Fruit fly (Drosophila melanogaster) whole organism, embryonic: ENCODE measurements around the gene CG31100.
A peak's percentile ranks its signal among the peaks of the same experiment; 100 is the strongest.

Experiments
- Abd-B ChIP-seq: fragments of 200-800 bp; sonication (Bioruptor generic); optimal IDR thresholded peaks from 2 replicates; lab custom pipeline; 2018; ENCODE audit warnings: missing biosample characterization, mild to moderate bottlenecking, missing genetic modification characterization, moderate library complexity
- Asciz ChIP-seq: fragments of 200-800 bp; sonication (Bioruptor generic); optimal IDR thresholded peaks from 2 replicates; lab custom pipeline; 2017; ENCODE audit warnings: missing biosample characterization, mild to moderate bottlenecking, missing genetic modification characterization, missing genetic modification reagents
- B-H1 ChIP-seq: fragments of 200-800 bp; sonication (Bioruptor generic); IDR thresholded peaks from 3 replicates; pipeline ENCODE4 v1.3.6; 2022; ENCODE audit warnings: missing biosample characterization, missing genetic modification characterization
- CG11398 ChIP-seq: fragments of 200-800 bp; sonication (Bioruptor generic); optimal IDR thresholded peaks from 2 replicates; lab custom pipeline; 2016; ENCODE audit warnings: missing biosample characterization, missing genetic modification characterization
- CG13287 ChIP-seq: fragments of 200-800 bp; sonication (Bioruptor generic); IDR thresholded peaks from 2 replicates; pipeline ENCODE4 v1.3.6; 2022; ENCODE audit warnings: missing biosample characterization, missing genetic modification characterization; ENCODE audit not compliant: partially characterized antibody
- CG15479 ChIP-seq: fragments of 200-800 bp; sonication (Bioruptor generic); optimal IDR thresholded peaks from 3 replicates; lab custom pipeline; 2019; ENCODE audit warnings: missing biosample characterization, mild to moderate bottlenecking, missing genetic modification characterization, moderate library complexity
- CG17612 ChIP-seq: fragments of 200-800 bp; sonication (Bioruptor generic); IDR thresholded peaks from 2 replicates; pipeline ENCODE4 v1.3.6; 2022; ENCODE audit warnings: missing biosample characterization, missing genetic modification characterization
- CG18262 ChIP-seq: fragments of 200-800 bp; optimal IDR thresholded peaks from 3 replicates; lab custom pipeline; 2019; ENCODE audit warnings: missing biosample characterization, mild to moderate bottlenecking, missing genetic modification characterization, moderate library complexity
- CG2120 ChIP-seq: fragments of 200-800 bp; sonication (Bioruptor generic); optimal IDR thresholded peaks from 3 replicates; lab custom pipeline; 2016; ENCODE audit warnings: missing biosample characterization, missing genetic modification characterization
- CG2199 ChIP-seq: fragments of 200-800 bp; sonication (Bioruptor generic); IDR thresholded peaks from 3 replicates; pipeline ENCODE4 v1.3.6; 2022; ENCODE audit warnings: missing biosample characterization, missing genetic modification characterization
- CG31365 ChIP-seq: fragments of 200-800 bp; sonication (Bioruptor generic); optimal IDR thresholded peaks from 2 replicates; lab custom pipeline; 2018; ENCODE audit warnings: missing biosample characterization, mild to moderate bottlenecking, missing genetic modification characterization
- CG4360 ChIP-seq: fragments of 200-800 bp; sonication (Bioruptor generic); IDR thresholded peaks from 2 replicates; pipeline ENCODE4 v1.3.6; 2022; ENCODE audit warnings: missing biosample characterization, missing genetic modification characterization
- CG4424 ChIP-seq: fragments of 200-800 bp; sonication (Bioruptor generic); optimal IDR thresholded peaks from 3 replicates; lab custom pipeline; 2016; ENCODE audit warnings: missing biosample characterization, missing genetic modification characterization
- CG4707 ChIP-seq: fragments of 200-800 bp; sonication (Bioruptor generic); optimal IDR thresholded peaks from 2 replicates; lab custom pipeline; 2018; ENCODE audit warnings: missing biosample characterization, mild to moderate bottlenecking, missing genetic modification characterization, moderate library complexity
- CG6272 ChIP-seq: fragments of 200-800 bp; sonication (Bioruptor generic); IDR thresholded peaks from 2 replicates; pipeline ENCODE4 v1.3.6; 2022; ENCODE audit warnings: missing biosample characterization, missing genetic modification characterization
- CG7928 ChIP-seq: fragments of 200-800 bp; sonication (Bioruptor generic); optimal IDR thresholded peaks from 2 replicates; lab custom pipeline; 2017; ENCODE audit warnings: missing biosample characterization, mild to moderate bottlenecking, missing genetic modification characterization
- CG8478 ChIP-seq: fragments of >200 bp; optimal IDR thresholded peaks from 2 replicates; lab custom pipeline; 2018
- CG8765 ChIP-seq: fragments of 200-800 bp; sonication (Bioruptor generic); IDR thresholded peaks from 2 replicates; pipeline ENCODE4 v1.3.6; 2022; ENCODE audit warnings: missing biosample characterization, missing genetic modification characterization
- CG8944 ChIP-seq: fragments of 200-800 bp; sonication (Bioruptor generic); optimal IDR thresholded peaks from 3 replicates; lab custom pipeline; 2016; ENCODE audit warnings: missing biosample characterization, missing genetic modification characterization
- CG9797 ChIP-seq: fragments of 200-800 bp; sonication (Bioruptor generic); optimal IDR thresholded peaks from 3 replicates; lab custom pipeline; 2018; ENCODE audit warnings: missing biosample characterization, mild to moderate bottlenecking, missing genetic modification characterization
- CG9817 ChIP-seq: fragments of 200-800 bp; sonication (Bioruptor generic); optimal IDR thresholded peaks from 2 replicates; lab custom pipeline; 2018; ENCODE audit warnings: missing biosample characterization, mild to moderate bottlenecking, missing genetic modification characterization, moderate library complexity
- CG9932 ChIP-seq: fragments of 200-800 bp; sonication (Bioruptor generic); IDR thresholded peaks from 2 replicates; pipeline ENCODE4 v1.3.6; 2022; ENCODE audit warnings: missing biosample characterization, missing genetic modification characterization
- CHES-1-like ChIP-seq: fragments of 200-800 bp; sonication (Bioruptor generic); optimal IDR thresholded peaks from 2 replicates; lab custom pipeline; 2016; ENCODE audit warnings: missing biosample characterization, missing genetic modification characterization
- Dbx ChIP-seq: fragments of 200-800 bp; sonication (Bioruptor generic); IDR thresholded peaks from 3 replicates; pipeline ENCODE4 v1.3.6; 2022; ENCODE audit warnings: missing biosample characterization, missing genetic modification characterization
- Dp ChIP-seq: fragments of 200-800 bp; sonication (Bioruptor generic); optimal IDR thresholded peaks from 2 replicates; lab custom pipeline; 2018; ENCODE audit warnings: missing biosample characterization, mild to moderate bottlenecking, missing genetic modification characterization, moderate library complexity
- Drgx ChIP-seq: fragments of 200-800 bp; sonication (Bioruptor generic); IDR thresholded peaks from 2 replicates; pipeline ENCODE4 v1.3.6; 2022; ENCODE audit warnings: missing biosample characterization, missing genetic modification characterization
- Gug ChIP-seq: fragments of 200-800 bp; sonication (Bioruptor generic); IDR thresholded peaks from 4 replicates; pipeline ENCODE4 v1.3.6; 2022; ENCODE audit warnings: missing biosample characterization, missing genetic modification characterization
- Hey ChIP-seq: fragments of 200-800 bp; sonication (Bioruptor generic); optimal IDR thresholded peaks from 3 replicates; lab custom pipeline; 2018; ENCODE audit warnings: missing biosample characterization, mild to moderate bottlenecking, missing genetic modification characterization
- HmgZ ChIP-seq: fragments of 200-800 bp; sonication (Bioruptor generic); optimal IDR thresholded peaks from 2 replicates; lab custom pipeline; 2018; ENCODE audit warnings: missing biosample characterization, mild to moderate bottlenecking, missing genetic modification characterization
- Hr39 ChIP-seq: fragments of >200 bp; optimal IDR thresholded peaks from 2 replicates; lab custom pipeline; 2017
- Meics ChIP-seq: fragments of 200-800 bp; sonication (Bioruptor generic); optimal IDR thresholded peaks from 2 replicates; lab custom pipeline; 2017; ENCODE audit warnings: missing biosample characterization, mild to moderate bottlenecking, missing genetic modification characterization
- NFAT ChIP-seq: fragments of 200-800 bp; sonication (Bioruptor generic); IDR thresholded peaks from 2 replicates; pipeline ENCODE4 v1.3.6; 2022; ENCODE audit warnings: missing biosample characterization, missing genetic modification characterization
- Nf-YA ChIP-seq: fragments of 200-800 bp; sonication (Bioruptor generic); IDR thresholded peaks from 2 replicates; pipeline ENCODE4 v1.3.6; 2022; ENCODE audit warnings: missing biosample characterization, missing genetic modification characterization
- Nf-YC ChIP-seq: fragments of 200-800 bp; optimal IDR thresholded peaks from 3 replicates; lab custom pipeline; 2019; ENCODE audit warnings: missing biosample characterization, mild to moderate bottlenecking, missing genetic modification characterization, moderate library complexity
- Trl ChIP-seq, 3 experiments: fragments of >200 bp in 2 of 3; fragments of 200-800 bp in 1 of 3; sonication (Bioruptor generic) in 1 of 3; optimal IDR thresholded peaks; 2 replicates in 1 of 3; 3 replicates in 2 of 3; lab custom pipeline; 2016 to 2017; ENCODE audit warnings: missing biosample characterization in 1 of 3, missing genetic modification characterization in 1 of 3
- br ChIP-seq: fragments of >200 bp; optimal IDR thresholded peaks from 2 replicates; lab custom pipeline; 2017
- caup ChIP-seq: fragments of 200-800 bp; sonication (Bioruptor generic); optimal IDR thresholded peaks from 3 replicates; lab custom pipeline; 2017; ENCODE audit warnings: missing biosample characterization, mild to moderate bottlenecking, missing genetic modification characterization, moderate library complexity; ENCODE audit not compliant: severe bottlenecking
- chm ChIP-seq: fragments of 200-800 bp; sonication (Bioruptor generic); IDR thresholded peaks from 2 replicates; pipeline ENCODE4 v1.3.6; 2022; ENCODE audit warnings: missing biosample characterization, missing genetic modification characterization
- chn ChIP-seq: fragments of 200-800 bp; sonication (Bioruptor generic); optimal IDR thresholded peaks from 2 replicates; lab custom pipeline; 2016; ENCODE audit warnings: missing biosample characterization, missing genetic modification characterization
- crol ChIP-seq: fragments of 200-800 bp; sonication (Bioruptor generic); IDR thresholded peaks from 2 replicates; pipeline ENCODE4 v1.3.6; 2022; ENCODE audit warnings: missing biosample characterization, missing genetic modification characterization
- dmrt99B ChIP-seq: fragments of 200-800 bp; sonication (Bioruptor generic); optimal IDR thresholded peaks from 2 replicates; lab custom pipeline; 2018; ENCODE audit warnings: missing biosample characterization, mild to moderate bottlenecking, missing genetic modification characterization, moderate library complexity
- fu2 ChIP-seq: fragments of 200-800 bp; sonication (Bioruptor generic); optimal IDR thresholded peaks from 2 replicates; lab custom pipeline; 2016; ENCODE audit warnings: missing biosample characterization, missing genetic modification characterization
- jumu ChIP-seq: fragments of 200-800 bp; sonication (Bioruptor generic); optimal IDR thresholded peaks from 3 replicates; lab custom pipeline; 2016; ENCODE audit warnings: missing biosample characterization, missing genetic modification characterization
- ken ChIP-seq: fragments of 200-800 bp; sonication (Bioruptor generic); IDR thresholded peaks from 3 replicates; pipeline ENCODE4 v1.3.6; 2022; ENCODE audit warnings: missing biosample characterization, missing genetic modification characterization
- lbe ChIP-seq: fragments of 200-800 bp; sonication (Bioruptor generic); optimal IDR thresholded peaks from 2 replicates; lab custom pipeline; 2016; ENCODE audit warnings: missing biosample characterization, mild to moderate bottlenecking, missing genetic modification characterization
- luna ChIP-seq: fragments of 200-800 bp; sonication (Bioruptor generic); optimal IDR thresholded peaks from 2 replicates; lab custom pipeline; 2016; ENCODE audit warnings: missing biosample characterization, missing genetic modification characterization
- mirr ChIP-seq: fragments of 200-800 bp; sonication (Bioruptor generic); optimal IDR thresholded peaks from 3 replicates; lab custom pipeline; 2018; ENCODE audit warnings: missing biosample characterization, mild to moderate bottlenecking, missing genetic modification characterization
- salm ChIP-seq: fragments of 200-800 bp; sonication (Bioruptor generic); optimal IDR thresholded peaks from 2 replicates; lab custom pipeline; 2018; ENCODE audit warnings: missing biosample characterization, mild to moderate bottlenecking, missing genetic modification characterization
- sens ChIP-seq: fragments of 200-800 bp; sonication (Bioruptor generic); peaks from one replicate; lab custom pipeline; 2016; ENCODE audit warnings: missing biosample characterization, missing genetic modification characterization
- sr ChIP-seq: fragments of 200-800 bp; sonication (Bioruptor generic); IDR thresholded peaks from 3 replicates; pipeline ENCODE4 v1.3.6; 2022; ENCODE audit warnings: missing biosample characterization, missing genetic modification characterization
- unpg ChIP-seq: fragments of 200-800 bp; sonication (Bioruptor generic); optimal IDR thresholded peaks from 3 replicates; lab custom pipeline; 2018; ENCODE audit warnings: missing biosample characterization, mild to moderate bottlenecking, missing genetic modification characterization, moderate library complexity

CG31100 gene

dm6 chr3R:8945502-8946324, 57.7 kb downstream of the CG31100 start (continued):
- peak; percentile 93 for TF ChIP-seq unpg
- TF ChIP-seq CG4360 (GFP tag; lab: Robert Waterston, UW) = peak; percentile 53
- no peak for TF ChIP-seq mirr (GFP tag; lab: Kevin White, UChicago)
- TF ChIP-seq Hr39 (lab: Kevin White, UChicago) = no peak
- TF ChIP-seq CG2120 (GFP tag; lab: Kevin White, UChicago) = peak; percentile 31
- no peak for TF ChIP-seq Trl (optimal IDR thresholded peaks at IDR 0.05; lab: Kevin White, UChicago)
- TF ChIP-seq Trl (GFP tag; optimal IDR thresholded peaks at IDR 0.05; lab: Kevin White, UChicago) = peak; percentile 30
- TF ChIP-seq CG31365 (tag; lab: Kevin White, UChicago) = no peak
- no peak for TF ChIP-seq Dp (GFP tag; lab: Kevin White, UChicago)
- peak; percentile 73 for TF ChIP-seq ken (GFP tag; lab: Robert Waterston, UW)
- TF ChIP-seq B-H1 = peak; percentile 82
- TF ChIP-seq Abd-B = peak; percentile 87
- peak; percentile 50; the same call in 1 of the 2 replicates for TF ChIP-seq CG6272
- no peak for TF ChIP-seq CG15479 (GFP tag; lab: Kevin White, UChicago)
- TF ChIP-seq fu2 (GFP tag; lab: Kevin White, UChicago) = no peak
- TF ChIP-seq Nf-YA (GFP tag; lab: Robert Waterston, UW) = peak; percentile 58; the same call in 1 of the 2 replicates
- no peak for TF ChIP-seq sr (GFP tag; lab: Robert Waterston, UW)
- TF ChIP-seq CG11398 = no peak
- peak; percentile 34 for TF ChIP-seq CG7928 (GFP tag; lab: Kevin White, UChicago)
- TF ChIP-seq chm = no peak
- peak; percentile 92 for TF ChIP-seq sens (GFP tag; lab: Kevin White, UChicago)
- peak; percentile 88 for TF ChIP-seq salm (tag; lab: Kevin White, UChicago)
- peak; percentile 66; the same call in 3 of the 4 replicates for TF ChIP-seq Gug (GFP tag; lab: Robert Waterston, UW)
- no peak for TF ChIP-seq CG2199 (GFP tag; lab: Robert Waterston, UW)
- peak; percentile 53; the same call in 1 of the 2 replicates for TF ChIP-seq NFAT (GFP tag; lab: Robert Waterston, UW)
- peak; percentile 62 for TF ChIP-seq HmgZ
- TF ChIP-seq CG4424 = peak; percentile 84
- peak; percentile 70 for TF ChIP-seq caup
- TF ChIP-seq CG8765 (GFP tag; lab: Robert Waterston, UW) = no peak
- peak; percentile 78 for TF ChIP-seq Meics (GFP tag; lab: Kevin White, UChicago)
- TF ChIP-seq Hey (tag; lab: Kevin White, UChicago) = no peak
- peak; percentile 56; the same call in 1 of the 2 replicates for TF ChIP-seq CG9932 (GFP tag; lab: Robert Waterston, UW)
- peak; percentile 81 for TF ChIP-seq Nf-YC
- no peak for TF ChIP-seq br (lab: Kevin White, UChicago)
- peak; percentile 79 for TF ChIP-seq CG4707
- no peak for TF ChIP-seq crol
- TF ChIP-seq CG8944 (GFP tag; lab: Kevin White, UChicago) = peak; percentile 12
- TF ChIP-seq chn (GFP tag; lab: Kevin White, UChicago) = peak; percentile 51
- peak; percentile 73 for TF ChIP-seq CG9817
- TF ChIP-seq CG9797 = no peak
- TF ChIP-seq CG18262 (tag; lab: Kevin White, UChicago) = peak; percentile 93
- no peak for TF ChIP-seq CG8478
- no peak for TF ChIP-seq CG13287 (GFP tag; lab: Robert Waterston, UW)
- no peak for TF ChIP-seq CHES-1-like (GFP tag; lab: Kevin White, UChicago)
- TF ChIP-seq Drgx (GFP tag; lab: Robert Waterston, UW) = peak; percentile 89
- TF ChIP-seq jumu (GFP tag; lab: Kevin White, UChicago) = peak; percentile 23
- no peak for TF ChIP-seq Dbx (GFP tag; lab: Robert Waterston, UW)
- TF ChIP-seq luna = no peak
- TF ChIP-seq lbe = peak; percentile 70
- TF ChIP-seq dmrt99B = peak; percentile 94
- TF ChIP-seq CG17612 = peak; percentile 61
- TF ChIP-seq Asciz (GFP tag; lab: Kevin White, UChicago) = peak; percentile 75
